Worm (Caenorhabditis elegans): ENCODE measurements around the gene Y41D4B.11.
"Not testable (repeated sequence)": the region's sequence is repeated elsewhere in the genome, so short reads cannot be mapped to it uniquely, and the experiment has no call there.

Y41D4B.11 gene

ce11 chrIV:1601357-1601756 is 4.2 kb upstream of the Y41D4B.11 start, which contains the start of gene set-23:
Gene set-23 (plus strand): TSS chrIV:1601657.
- TF ChIP-seq elt-1 (tag; optimal IDR thresholded peaks at IDR 0.05) (no peak), aly-2 (tag; optimal IDR thresholded peaks at IDR 0.05) (no peak), unc-62 (GFP tag; optimal IDR thresholded peaks at IDR 0.05) (no peak), sea-2 (GFP tag; optimal IDR thresholded peaks at IDR 0.05) (no peak), mdl-1 (tag; optimal IDR thresholded peaks at IDR 0.05) (no peak), snpc-4 (tag; optimal IDR thresholded peaks at IDR 0.05) (no peak), ztf-4 (tag; optimal IDR thresholded peaks at IDR 0.05) (no peak), ztf-11 (tag; optimal IDR thresholded peaks at IDR 0.05) (no peak)

ce11 chrIV:1602936-1603457 is 2.5 kb upstream of the Y41D4B.11 start:
- TF ChIP-seq eor-1 (tag; optimal IDR thresholded peaks at IDR 0.05) (no peak), ceh-28 (tag; optimal IDR thresholded peaks at IDR 0.05) (peak; percentile 56)

- not testable (repeated sequence) for TF ChIP-seq aly-2, ZK546.5, pha-4 (tag; optimal IDR thresholded peaks at IDR 0.05)
These were observed 4.5 kb downstream of the Y41D4B.11 start, which contains the start of gene dsl-3 for ce11 chrIV:1609973-1610372. Gene dsl-3 (plus strand): TSS chrIV:1610273.

ce11 chrIV:1613592-1613991 is 8.1 kb downstream of the Y41D4B.11 start, which contains the start of gene nhr-122:
Gene nhr-122 (plus strand): TSS chrIV:1613892.
- TF ChIP-seq nhr-23 (tag; optimal IDR thresholded peaks at IDR 0.05) (no peak), egl-27 (tag; optimal IDR thresholded peaks at IDR 0.05) (no peak), pha-4 (tag; optimal IDR thresholded peaks at IDR 0.05) (peak; percentile 19), ceh-9 (tag; optimal IDR thresholded peaks at IDR 0.05) (no peak), lsy-12 (tag; optimal IDR thresholded peaks at IDR 0.05) (no peak), ceh-28 (tag; optimal IDR thresholded peaks at IDR 0.05) (peak; percentile 30), nhr-77 (tag; optimal IDR thresholded peaks at IDR 0.05) (no peak), nfya-1 (tag; optimal IDR thresholded peaks at IDR 0.05; ENCODE audit: insufficient read depth) (no peak), ztf-11 (tag; optimal IDR thresholded peaks at IDR 0.05) (no peak), nhr-67 (tag; optimal IDR thresholded peaks at IDR 0.05) (no peak), R02D3.7 (tag; optimal IDR thresholded peaks at IDR 0.05) (no peak), ZK546.5 (tag; optimal IDR thresholded peaks at IDR 0.05) (no peak), nhr-28 (tag; optimal IDR thresholded peaks at IDR 0.05) (no peak), hmg-11 (tag; optimal IDR thresholded peaks at IDR 0.05) (peak; percentile 33), ztf-4 (tag; optimal IDR thresholded peaks at IDR 0.05) (no peak), elt-2 (tag; optimal IDR thresholded peaks at IDR 0.05) (no peak)

- no peak for TF ChIP-seq fkh-10 (GFP tag; optimal IDR thresholded peaks at IDR 0.05)
- peak; percentile 95 for TF ChIP-seq ceh-28 (tag; optimal IDR thresholded peaks at IDR 0.05)
- TF ChIP-seq mml-1 (tag; optimal IDR thresholded peaks at IDR 0.05) = no peak
- no peak for TF ChIP-seq eor-1 (tag; optimal IDR thresholded peaks at IDR 0.05)
- TF ChIP-seq egl-5 (tag; optimal IDR thresholded peaks at IDR 0.05) = no peak
- TF ChIP-seq elt-1 (tag; optimal IDR thresholded peaks at IDR 0.05) = no peak
- TF ChIP-seq pha-4 (tag; optimal IDR thresholded peaks at IDR 0.05) = peak; percentile 34
- peak; percentile 38 for TF ChIP-seq elt-2 (tag; optimal IDR thresholded peaks at IDR 0.05)
- TF ChIP-seq hmg-11 (tag; optimal IDR thresholded peaks at IDR 0.05) = no peak
- no peak for TF ChIP-seq nhr-237 (tag; optimal IDR thresholded peaks at IDR 0.05)
These were observed 14.2 kb downstream of the Y41D4B.11 start, which contains the start of gene nhr-92 for ce11 chrIV:1619519-1620311. Gene nhr-92 (plus strand): TSS chrIV:1620094.

- TF ChIP-seq nhr-23 (tag; optimal IDR thresholded peaks at IDR 0.05) (peak; percentile 14), lin-39 (tag; optimal IDR thresholded peaks at IDR 0.05) (peak; percentile 9), elt-1 (tag; optimal IDR thresholded peaks at IDR 0.05) (no peak), nfya-1 (tag; optimal IDR thresholded peaks at IDR 0.05; ENCODE audit: insufficient read depth) (peak; percentile 16), daf-12 (tag; optimal IDR thresholded peaks at IDR 0.05) (no peak), mml-1 (tag; optimal IDR thresholded peaks at IDR 0.05) (no peak), egl-27 (tag; optimal IDR thresholded peaks at IDR 0.05) (no peak), nhr-76 (tag; optimal IDR thresholded peaks at IDR 0.05) (no peak), elt-2 (tag; optimal IDR thresholded peaks at IDR 0.05) (peak; percentile 1), pha-4 (tag; optimal IDR thresholded peaks at IDR 0.05) (no peak), tbx-2 (tag; optimal IDR thresholded peaks at IDR 0.05) (no peak), nhr-12 (tag; optimal IDR thresholded peaks at IDR 0.05) (no peak), nhr-77 (tag; optimal IDR thresholded peaks at IDR 0.05) (no peak), nhr-237 (tag; optimal IDR thresholded peaks at IDR 0.05) (no peak), nhr-25 (tag; optimal IDR thresholded peaks at IDR 0.05) (peak; percentile 48)
These were observed 18.2 kb downstream of the Y41D4B.11 start, which contains the start of gene nhr-87 for ce11 chrIV:1623712-1624111. Gene nhr-87 (plus strand): TSS chrIV:1624029.
